Worm (Caenorhabditis elegans): ENCODE data around the gene ttr-5.

The ttr-5 gene

DNA sequence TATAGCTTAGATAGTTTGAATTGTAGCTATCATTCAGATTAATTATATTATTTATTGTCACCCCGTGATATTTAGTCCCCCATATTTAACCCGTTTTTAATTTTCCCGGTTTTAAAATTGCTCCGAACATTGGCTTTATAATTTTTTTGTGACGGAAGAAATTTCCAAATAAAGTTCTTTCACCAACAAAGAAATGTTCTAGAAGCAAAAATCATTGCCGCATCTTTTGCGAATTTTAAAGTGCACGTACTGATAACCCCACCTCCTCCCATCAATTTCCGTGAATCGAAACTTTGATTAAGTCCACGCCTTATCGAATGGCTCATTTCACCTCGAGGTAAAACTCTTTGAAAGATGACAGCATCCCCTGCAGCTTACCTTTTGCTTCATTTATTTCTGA lies 5.4 kb upstream of the ttr-5 start, which contains the start of gene C40H1.7:
Gene C40H1.7 (plus strand): TSS at position 301 of the 400 bp plus-strand sequence.
- TF ChIP-seq him-1 (tag; optimal IDR thresholded peaks at IDR 0.05) = no peak
- no peak for TF ChIP-seq W03F9.2 (tag; optimal IDR thresholded peaks at IDR 0.05)

- TF ChIP-seq him-1 (tag; optimal IDR thresholded peaks at IDR 0.05) = no peak
- no peak for TF ChIP-seq W03F9.2 (tag; optimal IDR thresholded peaks at IDR 0.05)
- no peak for TF ChIP-seq dao-5 (tag; optimal IDR thresholded peaks at IDR 0.05)
Observed at ce11 chrIII:9326528-9326927, 3.6 kb upstream of the ttr-5 start.

DNA sequence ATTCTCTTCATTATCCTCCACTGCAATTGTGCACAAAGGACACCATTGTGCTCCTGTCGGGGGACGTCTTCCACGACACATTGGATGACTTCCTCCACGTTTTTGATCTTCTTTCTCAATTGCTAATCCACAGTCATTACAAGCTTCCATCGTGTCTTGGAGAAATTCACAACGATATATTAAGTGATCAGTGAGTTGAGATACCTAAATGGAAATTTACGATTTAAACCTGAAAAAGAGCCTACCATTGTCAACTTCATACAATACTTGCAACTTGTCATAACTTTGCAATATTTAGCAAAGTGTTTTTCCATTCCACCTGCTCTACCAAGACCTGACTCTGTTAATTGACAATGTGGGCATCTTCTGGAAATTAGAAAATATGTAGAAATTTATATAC lies 2.2 kb upstream of the ttr-5 start:
- TF ChIP-seq dao-5 (tag; optimal IDR thresholded peaks at IDR 0.05) = no peak

DNA sequence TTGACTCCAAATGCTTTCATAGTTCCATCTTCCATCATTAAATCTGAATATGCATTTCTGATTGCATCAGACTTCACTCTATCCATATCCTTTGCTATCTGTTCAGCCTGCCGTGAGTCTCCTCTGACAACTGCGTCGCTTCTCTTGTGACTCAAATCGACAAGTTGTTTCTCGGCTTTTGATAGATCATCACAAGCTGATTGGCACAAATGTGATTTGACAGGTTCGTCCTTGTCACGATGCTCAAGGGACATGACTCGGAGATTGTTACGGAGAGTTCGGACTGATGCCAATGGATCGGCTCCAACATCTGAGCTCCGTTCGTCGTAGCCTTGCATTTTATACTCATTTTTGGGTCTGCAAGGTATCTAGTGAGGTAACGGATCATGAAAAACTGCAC lies 1.4 kb upstream of the ttr-5 start:
- no peak for TF ChIP-seq W03F9.2 (tag; optimal IDR thresholded peaks at IDR 0.05)
- no peak for TF ChIP-seq him-1 (tag; optimal IDR thresholded peaks at IDR 0.05)
- TF ChIP-seq dao-5 (tag; optimal IDR thresholded peaks at IDR 0.05) = no peak

DNA sequence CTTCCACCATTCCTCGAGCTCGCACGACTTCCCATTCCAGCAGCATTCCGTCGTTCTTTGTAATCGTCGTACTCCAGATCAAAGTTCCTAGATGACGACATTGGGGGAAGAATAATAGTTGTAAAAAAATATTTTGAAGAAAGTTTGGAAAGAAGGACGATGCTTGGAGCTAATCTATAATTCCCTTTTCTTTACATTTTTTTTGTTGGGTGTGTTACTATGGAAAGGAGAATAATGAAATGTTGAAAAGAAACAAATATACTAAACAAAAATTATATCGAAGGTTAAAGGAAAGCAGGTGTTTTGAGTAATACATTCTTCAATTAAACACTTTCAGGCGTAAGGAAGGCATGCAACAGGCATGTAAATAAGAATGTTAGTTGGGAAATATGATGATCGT lies 850 bp upstream of the ttr-5 start, which contains the start of gene C40H1.3:
Gene C40H1.3 (minus strand): TSS at position 101 of the 400 bp plus-strand sequence.
- TF ChIP-seq W03F9.2 (tag; optimal IDR thresholded peaks at IDR 0.05) = no peak
- TF ChIP-seq him-1 (tag; optimal IDR thresholded peaks at IDR 0.05) = no peak
- TF ChIP-seq dao-5 (tag; optimal IDR thresholded peaks at IDR 0.05) = no peak

DNA sequence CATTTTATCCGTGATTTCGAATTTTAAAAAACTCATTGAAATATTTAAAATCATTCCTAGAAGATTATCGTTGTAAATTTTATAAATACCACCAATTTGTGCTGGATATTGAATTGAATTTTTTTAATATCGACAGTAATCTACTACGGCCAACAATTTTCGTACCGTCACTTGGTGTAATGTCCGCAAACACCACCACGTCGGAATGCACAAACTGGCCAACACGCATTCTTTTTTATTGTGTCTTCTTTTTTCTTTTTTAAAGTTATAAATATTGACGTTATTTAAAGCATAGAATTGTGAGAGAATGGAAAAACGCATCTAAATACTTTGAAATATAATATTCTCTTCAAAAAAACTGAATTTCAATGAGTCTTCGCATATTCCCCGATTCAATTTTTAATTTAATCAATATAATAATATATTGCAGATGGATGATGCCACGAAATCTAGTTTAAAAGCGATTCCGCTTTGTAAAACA lies 1.0 kb downstream of the ttr-5 start, which contains the start of gene ufc-1:
Gene ufc-1 (plus strand): TSS at position 431 of the 481 bp plus-strand sequence.
- TF ChIP-seq dao-5 (tag; optimal IDR thresholded peaks at IDR 0.05) (no peak), W03F9.2 (tag; optimal IDR thresholded peaks at IDR 0.05) (peak; percentile 22)

DNA sequence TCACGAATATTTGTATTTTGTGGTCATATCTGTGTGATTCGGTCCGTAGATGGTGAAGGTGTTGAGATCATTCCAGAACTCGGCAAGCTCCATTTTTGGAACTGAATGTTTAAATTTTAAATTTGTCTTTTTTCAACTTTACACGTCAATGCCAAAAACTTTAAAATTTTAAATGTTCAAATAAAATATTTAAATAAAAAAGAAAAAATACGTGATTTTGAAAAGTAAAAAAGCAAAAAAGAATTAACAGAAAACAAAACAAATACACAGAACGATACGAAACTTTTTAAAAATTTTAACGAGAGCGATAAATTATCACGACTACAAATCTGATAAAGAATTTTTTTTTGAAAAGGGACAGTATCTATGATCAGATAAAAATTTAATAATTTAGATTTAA lies 4.1 kb downstream of the ttr-5 start, which contains the start of gene elo-4:
Gene elo-4 (minus strand): TSS at position 101 of the 400 bp plus-strand sequence.
- TF ChIP-seq dao-5 (tag; optimal IDR thresholded peaks at IDR 0.05) (no peak), him-1 (tag; optimal IDR thresholded peaks at IDR 0.05) (no peak), W03F9.2 (tag; optimal IDR thresholded peaks at IDR 0.05) (no peak)

DNA sequence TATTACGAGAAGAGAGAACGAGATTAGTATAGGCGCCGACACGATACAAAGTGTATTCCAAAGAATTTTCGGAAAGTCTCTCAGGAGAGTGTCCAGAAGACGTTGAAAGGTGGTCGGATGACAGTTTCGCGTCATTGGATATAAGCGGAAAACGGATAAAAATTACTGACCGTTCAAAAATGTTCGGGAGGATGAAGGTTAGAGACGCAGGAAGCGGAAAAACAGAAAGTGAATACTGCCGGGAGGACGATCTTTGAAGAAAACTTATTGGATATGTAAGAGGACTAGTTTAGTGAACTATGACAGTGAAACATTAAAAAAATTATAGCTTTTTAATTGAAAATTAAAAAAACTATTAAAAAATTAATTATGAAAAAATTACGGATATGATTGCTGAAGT lies 5.0 kb downstream of the ttr-5 start:
- no peak for TF ChIP-seq him-1 (tag; optimal IDR thresholded peaks at IDR 0.05)

ce11 chrIII:9336807-9337206 lies 6.7 kb downstream of the ttr-5 start:
- no peak for TF ChIP-seq W03F9.2 (tag; optimal IDR thresholded peaks at IDR 0.05)
- TF ChIP-seq dao-5 (tag; optimal IDR thresholded peaks at IDR 0.05) = no peak
- no peak for TF ChIP-seq him-1 (tag; optimal IDR thresholded peaks at IDR 0.05)

DNA sequence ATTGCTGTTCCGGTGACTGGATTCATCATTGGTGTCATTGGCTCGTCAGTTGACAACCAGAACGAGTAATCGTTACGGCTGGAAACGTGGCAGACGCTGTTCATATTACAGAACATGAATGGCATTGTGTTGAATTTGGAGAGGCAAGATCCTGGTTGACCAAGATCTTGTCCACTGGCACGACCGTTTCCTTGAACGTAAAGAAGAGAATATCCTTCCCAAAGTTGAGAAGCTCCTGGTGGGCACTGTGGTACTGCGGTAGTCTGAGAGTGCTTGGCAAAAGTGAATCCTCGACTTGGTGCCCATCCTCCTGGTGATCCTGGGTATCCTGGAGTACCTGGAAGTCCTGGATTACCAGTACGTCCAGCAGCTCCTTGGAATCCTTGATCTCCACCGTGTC lies 7.9 kb downstream of the ttr-5 start:
- TF ChIP-seq W03F9.2 (tag; optimal IDR thresholded peaks at IDR 0.05) (no peak), dao-5 (tag; optimal IDR thresholded peaks at IDR 0.05) (no peak), him-1 (tag; optimal IDR thresholded peaks at IDR 0.05) (no peak)

DNA sequence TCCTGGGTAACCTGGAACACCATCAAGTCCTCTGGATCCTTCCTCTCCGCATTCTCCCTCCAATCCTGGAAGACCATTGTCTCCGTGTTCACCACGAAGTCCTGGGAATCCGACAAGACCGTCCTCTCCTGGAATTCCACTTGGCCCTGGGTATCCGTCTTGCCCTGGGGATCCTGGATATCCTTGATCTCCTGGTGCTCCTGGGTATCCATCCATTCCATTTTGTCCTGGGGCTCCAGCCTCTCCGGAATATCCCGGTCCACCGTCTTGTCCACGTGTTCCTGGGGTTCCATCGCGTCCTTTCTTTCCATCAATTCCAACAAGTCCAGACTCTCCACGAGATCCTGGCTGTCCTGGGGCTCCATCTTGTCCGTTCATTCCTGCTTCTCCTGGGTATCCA lies 9.9 kb downstream of the ttr-5 start:
- TF ChIP-seq dao-5 (tag; optimal IDR thresholded peaks at IDR 0.05) (no peak), him-1 (tag; optimal IDR thresholded peaks at IDR 0.05) (no peak), W03F9.2 (tag; optimal IDR thresholded peaks at IDR 0.05) (no peak)

- no peak for TF ChIP-seq him-1 (tag; optimal IDR thresholded peaks at IDR 0.05)
- TF ChIP-seq dao-5 (tag; optimal IDR thresholded peaks at IDR 0.05) = no peak
- TF ChIP-seq W03F9.2 (tag; optimal IDR thresholded peaks at IDR 0.05) = no peak
Observed at ce11 chrIII:9344347-9344746, 14.2 kb downstream of the ttr-5 start, which contains the start of gene emb-9. Gene emb-9 (minus strand): TSS chrIII:9344447.

- TF ChIP-seq him-1 (tag; optimal IDR thresholded peaks at IDR 0.05) (no peak), W03F9.2 (tag; optimal IDR thresholded peaks at IDR 0.05) (no peak), dao-5 (tag; optimal IDR thresholded peaks at IDR 0.05) (no peak)
Observed at ce11 chrIII:9346114-9346513, 16.0 kb downstream of the ttr-5 start.

DNA sequence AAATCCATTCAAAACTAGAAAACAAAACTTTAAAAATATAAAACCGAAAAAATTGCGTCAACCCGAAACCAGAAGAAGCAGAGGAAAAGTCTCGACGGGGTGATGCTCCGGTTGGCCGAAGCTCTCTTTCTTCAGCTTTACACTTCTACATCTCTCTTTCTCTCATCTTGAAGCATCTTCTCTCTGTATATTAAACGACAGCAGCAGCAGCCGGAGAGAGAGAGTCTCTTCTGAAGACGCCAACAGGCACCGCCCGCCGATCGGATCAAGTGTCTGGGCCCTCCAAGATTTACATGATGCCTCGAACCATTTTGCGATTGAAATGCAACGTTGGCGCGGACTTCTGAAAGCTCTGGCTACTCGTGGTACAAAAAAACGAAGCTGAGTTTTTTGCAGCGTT lies 16.6 kb downstream of the ttr-5 start:
- TF ChIP-seq him-1 (tag; optimal IDR thresholded peaks at IDR 0.05) = no peak
- no peak for TF ChIP-seq dao-5 (tag; optimal IDR thresholded peaks at IDR 0.05)
- no peak for TF ChIP-seq W03F9.2 (tag; optimal IDR thresholded peaks at IDR 0.05)

- no peak for TF ChIP-seq W03F9.2 (tag; optimal IDR thresholded peaks at IDR 0.05)
- no peak for TF ChIP-seq him-1 (tag; optimal IDR thresholded peaks at IDR 0.05)
- TF ChIP-seq dao-5 (tag; optimal IDR thresholded peaks at IDR 0.05) = no peak
Observed at ce11 chrIII:9353814-9354213, 23.7 kb downstream of the ttr-5 start.

Measured in whole organism, L4/young adult.